Worm (Caenorhabditis elegans): ENCODE results near the gene cpg-18.

cpg-18 gene

ce11 chrIV:5731597-5731996, 3.2 kb upstream of the cpg-18 start, which contains the start of gene H35B03.2 (continued):
- TF ChIP-seq ceh-82 (tag; optimal IDR thresholded peaks at IDR 0.05), result no peak

ce11 chrIV:5741045-5741444, 6.2 kb downstream of the cpg-18 start, which contains the start of gene chil-11:
TSS of gene chil-11 (plus strand) at chrIV:5741345.
- TF ChIP-seq alr-1 (tag; optimal IDR thresholded peaks at IDR 0.05), result no peak
- TF ChIP-seq nhr-21 (tag; optimal IDR thresholded peaks at IDR 0.05), result no peak
- no peak for TF ChIP-seq elt-1 (tag; optimal IDR thresholded peaks at IDR 0.05)
- no peak for TF ChIP-seq ztf-11 (tag; optimal IDR thresholded peaks at IDR 0.05)
- TF ChIP-seq nhr-23 (tag; optimal IDR thresholded peaks at IDR 0.05), result no peak
- TF ChIP-seq C34F6.9 (tag; optimal IDR thresholded peaks at IDR 0.05), result no peak
- no peak for TF ChIP-seq zag-1 (tag; optimal IDR thresholded peaks at IDR 0.05)
- no peak for TF ChIP-seq ZK546.5 (tag; optimal IDR thresholded peaks at IDR 0.05)
- TF ChIP-seq crh-2 (tag; optimal IDR thresholded peaks at IDR 0.05), result no peak
- no peak for TF ChIP-seq sem-4 (tag; optimal IDR thresholded peaks at IDR 0.05)
- no peak for TF ChIP-seq ztf-4 (tag; optimal IDR thresholded peaks at IDR 0.05)
- TF ChIP-seq ama-1 (optimal IDR thresholded peaks at IDR 0.05), result no peak
- no peak for TF ChIP-seq unc-55 (GFP tag; optimal IDR thresholded peaks at IDR 0.05)
- no peak for TF ChIP-seq nhr-237 (tag; optimal IDR thresholded peaks at IDR 0.05)
- no peak for TF ChIP-seq nhr-12 (tag; optimal IDR thresholded peaks at IDR 0.05)

ce11 chrIV:5744114-5744513, 9.3 kb downstream of the cpg-18 start, which contains the start of gene C45E5.1:
TSS of gene C45E5.1 (plus strand) at chrIV:5744403.
- no peak for TF ChIP-seq unc-55 (GFP tag; optimal IDR thresholded peaks at IDR 0.05)
- no peak for TF ChIP-seq nhr-23 (tag; optimal IDR thresholded peaks at IDR 0.05)
- TF ChIP-seq sma-9 (GFP tag; optimal IDR thresholded peaks at IDR 0.05), result peak; percentile 66
- no peak for TF ChIP-seq sma-9 (tag; optimal IDR thresholded peaks at IDR 0.05)
- no peak for TF ChIP-seq nhr-11 (tag; optimal IDR thresholded peaks at IDR 0.05)
- no peak for TF ChIP-seq lin-39 (tag; optimal IDR thresholded peaks at IDR 0.05)
- no peak for TF ChIP-seq peb-1 (tag; optimal IDR thresholded peaks at IDR 0.05)
- no peak for TF ChIP-seq mab-5 (tag; optimal IDR thresholded peaks at IDR 0.05)
- TF ChIP-seq elt-3 (tag; optimal IDR thresholded peaks at IDR 0.05), result no peak
- no peak for TF ChIP-seq ztf-1 (GFP tag; conservative IDR thresholded peaks at IDR 0.05)
- TF ChIP-seq ceh-16 (tag; optimal IDR thresholded peaks at IDR 0.05), result no peak
- no peak for TF ChIP-seq lin-13 (GFP tag; optimal IDR thresholded peaks at IDR 0.05)
- peak; percentile 48 for TF ChIP-seq fos-1 (tag; optimal IDR thresholded peaks at IDR 0.05)
- TF ChIP-seq lin-11 (tag; optimal IDR thresholded peaks at IDR 0.05), result no peak
- no peak for TF ChIP-seq sem-4 (tag; optimal IDR thresholded peaks at IDR 0.05)

ce11 chrIV:5749874-5750273, 15.1 kb downstream of the cpg-18 start:
- TF ChIP-seq ZK546.5 (tag; optimal IDR thresholded peaks at IDR 0.05) (no peak), blmp-1 (tag; optimal IDR thresholded peaks at IDR 0.05; ENCODE audit: insufficient read depth) (no peak), ama-1 (optimal IDR thresholded peaks at IDR 0.05) (no peak), nhr-11 (tag; optimal IDR thresholded peaks at IDR 0.05) (no peak), Y55F3AM.14 (GFP tag; optimal IDR thresholded peaks at IDR 0.05) (no peak), lin-13 (GFP tag; optimal IDR thresholded peaks at IDR 0.05) (no peak), elt-1 (tag; optimal IDR thresholded peaks at IDR 0.05) (no peak), unc-55 (GFP tag; optimal IDR thresholded peaks at IDR 0.05) (no peak), lin-39 (tag; optimal IDR thresholded peaks at IDR 0.05) (no peak), nhr-21 (tag; optimal IDR thresholded peaks at IDR 0.05) (peak; percentile 31), dmd-4 (tag; optimal IDR thresholded peaks at IDR 0.05) (no peak), R02D3.7 (tag; optimal IDR thresholded peaks at IDR 0.05) (no peak), F13H6.1 (tag; optimal IDR thresholded peaks at IDR 0.05) (no peak), nhr-129 (tag; optimal IDR thresholded peaks at IDR 0.05) (peak; percentile 15), C34F6.9 (tag; optimal IDR thresholded peaks at IDR 0.05) (no peak), egl-27 (tag; optimal IDR thresholded peaks at IDR 0.05) (no peak), mdl-1 (tag; optimal IDR thresholded peaks at IDR 0.05) (no peak), peb-1 (tag; optimal IDR thresholded peaks at IDR 0.05) (no peak), crh-2 (tag; optimal IDR thresholded peaks at IDR 0.05) (peak; percentile 7), unc-62 (GFP tag; optimal IDR thresholded peaks at IDR 0.05) (no peak), ztf-11 (tag; optimal IDR thresholded peaks at IDR 0.05) (no peak), sma-9 (GFP tag; optimal IDR thresholded peaks at IDR 0.05) (peak; percentile 80), sma-9 (tag; optimal IDR thresholded peaks at IDR 0.05) (no peak), nhr-12 (tag; optimal IDR thresholded peaks at IDR 0.05) (no peak), ceh-82 (tag; optimal IDR thresholded peaks at IDR 0.05) (no peak), ztf-4 (tag; optimal IDR thresholded peaks at IDR 0.05) (no peak), alr-1 (tag; optimal IDR thresholded peaks at IDR 0.05) (no peak), sma-3 (GFP tag; optimal IDR thresholded peaks at IDR 0.05) (peak; percentile 11), fos-1 (tag; optimal IDR thresholded peaks at IDR 0.05) (peak; percentile 14), nhr-10 (tag; optimal IDR thresholded peaks at IDR 0.05) (no peak), nhr-25 (tag; optimal IDR thresholded peaks at IDR 0.05) (peak; percentile 57), ceh-16 (tag; optimal IDR thresholded peaks at IDR 0.05) (peak; percentile 37), gmeb-1 (tag; optimal IDR thresholded peaks at IDR 0.05) (no peak), mbf-1 (tag; optimal IDR thresholded peaks at IDR 0.05) (no peak)
